Fruit fly (Drosophila melanogaster) whole organism, wandering third instar larva: ENCODE results near the gene CG6695.
A peak's percentile ranks its signal among the peaks of the same experiment; 100 is the strongest.

Experiments used
- Abd-B ChIP-seq: fragments of >200 bp; optimal IDR thresholded peaks from 2 replicates; lab custom pipeline; 2017; ENCODE audit warnings: missing biosample characterization, missing genetic modification characterization
- CG32264 ChIP-seq: fragments of 200-800 bp; sonication (Bioruptor generic); optimal IDR thresholded peaks from 2 replicates; lab custom pipeline; 2016; ENCODE audit warnings: missing biosample characterization, missing genetic modification characterization
- CG9705 ChIP-seq: fragments of 200-800 bp; sonication (Bioruptor generic); optimal IDR thresholded peaks from 2 replicates; lab custom pipeline; 2018; ENCODE audit warnings: missing biosample characterization, mild to moderate bottlenecking, missing genetic modification characterization
- CrebA ChIP-seq: fragments of 200-800 bp; sonication (Bioruptor generic); optimal IDR thresholded peaks from 2 replicates; lab custom pipeline; 2016; ENCODE audit warnings: missing biosample characterization, mild to moderate bottlenecking, missing genetic modification characterization, borderline replicate concordance
- Dfd ChIP-seq: fragments of >200 bp; optimal IDR thresholded peaks from 2 replicates; lab custom pipeline; 2017; ENCODE audit warnings: missing biosample characterization, missing genetic modification characterization
- Dif ChIP-seq: fragments of 200-275, 200-300 bp; sonication (Bioruptor generic); optimal IDR thresholded peaks from 2 replicates; lab custom pipeline; 2018; ENCODE audit warnings: missing biosample characterization, missing genetic modification characterization; ENCODE audit not compliant: partially characterized antibody
- GATAd ChIP-seq: sonication (Bioruptor generic); optimal IDR thresholded peaks from 2 replicates; lab custom pipeline; 2016; ENCODE audit warnings: missing biosample characterization, missing genetic modification characterization
- HLH106 ChIP-seq: fragments of 200-800 bp; optimal IDR thresholded peaks from 3 replicates; lab custom pipeline; 2019; ENCODE audit warnings: missing biosample characterization, mild to moderate bottlenecking, missing genetic modification characterization, moderate library complexity
- Hnf4 ChIP-seq: fragments of 200-800 bp; sonication (Bioruptor generic); optimal IDR thresholded peaks from 2 replicates; lab custom pipeline; 2016; ENCODE audit warnings: missing biosample characterization, mild to moderate bottlenecking, missing genetic modification characterization
- Hr78 ChIP-seq: fragments of >200 bp; optimal IDR thresholded peaks from 2 replicates; lab custom pipeline; 2017; ENCODE audit warnings: missing biosample characterization, missing genetic modification characterization
- Hr83 ChIP-seq: fragments of 200-300 bp; sonication (Bioruptor generic); optimal IDR thresholded peaks from 2 replicates; lab custom pipeline; 2016; ENCODE audit warnings: missing biosample characterization, mild to moderate bottlenecking, missing genetic modification characterization, moderate library complexity; ENCODE audit not compliant: poor library complexity, severe bottlenecking
- Jra ChIP-seq: sonication (Bioruptor generic); optimal IDR thresholded peaks from 2 replicates; lab custom pipeline; 2016; ENCODE audit warnings: missing biosample characterization, missing genetic modification characterization
- Mio ChIP-seq: sonication (Bioruptor generic); optimal IDR thresholded peaks from 2 replicates; lab custom pipeline; 2016; ENCODE audit warnings: missing biosample characterization, missing genetic modification characterization
- Myc ChIP-seq: fragments of >200 bp; optimal IDR thresholded peaks from 2 replicates; lab custom pipeline; 2017
- N ChIP-seq: fragments of >200 bp; optimal IDR thresholded peaks from 2 replicates; lab custom pipeline; 2018; ENCODE audit warnings: missing biosample characterization, missing external identifiers, missing genetic modification characterization
- OdsH ChIP-seq: fragments of 200-800 bp; sonication (Bioruptor generic); optimal IDR thresholded peaks from 2 replicates; lab custom pipeline; 2016; ENCODE audit warnings: missing biosample characterization, mild to moderate bottlenecking, missing genetic modification characterization
- Rel ChIP-seq, 2 experiments: fragments of 200-800 bp; sonication (Bioruptor generic) in 1 of 2; optimal IDR thresholded peaks; 2 replicates in 1 of 2; 3 replicates in 1 of 2; lab custom pipeline; 2016 to 2019; ENCODE audit warnings: mild to moderate bottlenecking in 2 of 2, missing biosample characterization in 2 of 2, missing genetic modification characterization in 2 of 2, moderate library complexity in 1 of 2
- Sp1 ChIP-seq: fragments of 200-800 bp; sonication (Bioruptor generic); optimal IDR thresholded peaks from 3 replicates; lab custom pipeline; 2019; ENCODE audit warnings: missing biosample characterization, mild to moderate bottlenecking, missing genetic modification characterization, moderate library complexity
- Vsx2 ChIP-seq: fragments of 200-300, 225-300 bp; sonication (Bioruptor generic); optimal IDR thresholded peaks from 2 replicates; lab custom pipeline; 2018; ENCODE audit warnings: missing biosample characterization, missing genetic modification characterization; ENCODE audit not compliant: partially characterized antibody
- br ChIP-seq: fragments of 200-800 bp; sonication (Bioruptor generic); optimal IDR thresholded peaks from 2 replicates; lab custom pipeline; 2016; ENCODE audit warnings: missing biosample characterization, missing genetic modification characterization
- brk ChIP-seq: fragments of 200-800 bp; sonication (Bioruptor generic); optimal IDR thresholded peaks from 2 replicates; lab custom pipeline; 2016; ENCODE audit warnings: missing biosample characterization, mild to moderate bottlenecking, missing genetic modification characterization
- dl ChIP-seq, 2 experiments: fragments of 175-275, 200-275 bp in 1 of 2; fragments of 200-275 bp in 1 of 2; sonication (Bioruptor generic); optimal IDR thresholded peaks; lab custom pipeline; 2018; ENCODE audit warnings: mild to moderate bottlenecking in 2 of 2, missing biosample characterization in 2 of 2, missing genetic modification characterization in 2 of 2, moderate library complexity in 2 of 2; ENCODE audit not compliant: partially characterized antibody in 2 of 2, insufficient read depth in 1 of 2
- dmrt93B ChIP-seq: fragments of 200-800 bp; sonication (Bioruptor generic); optimal IDR thresholded peaks from 2 replicates; lab custom pipeline; 2018; ENCODE audit warnings: missing biosample characterization, mild to moderate bottlenecking, missing genetic modification characterization
- dsf ChIP-seq: sonication (Bioruptor generic); optimal IDR thresholded peaks from 2 replicates; lab custom pipeline; 2016; ENCODE audit warnings: missing biosample characterization, missing genetic modification characterization, borderline replicate concordance
- ey ChIP-seq: fragments of 200-800 bp; sonication (Bioruptor generic); optimal IDR thresholded peaks from 2 replicates; lab custom pipeline; 2016; ENCODE audit warnings: missing biosample characterization, missing genetic modification characterization
- foxo ChIP-seq, 2 experiments: fragments of 200-800 bp; sonication (Bioruptor generic); optimal IDR thresholded peaks; 2 replicates in 1 of 2; 3 replicates in 1 of 2; lab custom pipeline; 2016 to 2017; ENCODE audit warnings: missing biosample characterization in 2 of 2, missing genetic modification characterization in 2 of 2
- fru ChIP-seq: fragments of 200-800 bp; sonication (Bioruptor generic); optimal IDR thresholded peaks from 3 replicates; lab custom pipeline; 2016; ENCODE audit warnings: missing biosample characterization, mild to moderate bottlenecking, missing genetic modification characterization
- h ChIP-seq: fragments of 200-800 bp; sonication (Bioruptor generic); optimal IDR thresholded peaks from 3 replicates; lab custom pipeline; 2016; ENCODE audit warnings: missing biosample characterization, mild to moderate bottlenecking, missing genetic modification characterization
- jim ChIP-seq: fragments of 175-275, 200-325 bp; sonication (Bioruptor generic); optimal IDR thresholded peaks from 2 replicates; lab custom pipeline; 2016; ENCODE audit warnings: missing biosample characterization, mild to moderate bottlenecking, missing genetic modification characterization
- lola ChIP-seq: fragments of >200 bp; optimal IDR thresholded peaks from 2 replicates; lab custom pipeline; 2017; ENCODE audit warnings: missing biosample characterization, missing genetic modification characterization
- pan ChIP-seq: fragments of >200 bp; optimal IDR thresholded peaks from 2 replicates; lab custom pipeline; 2017
- psq ChIP-seq: fragments of 200-800 bp; sonication (Bioruptor generic); optimal IDR thresholded peaks from 3 replicates; lab custom pipeline; 2017; ENCODE audit warnings: missing biosample characterization, mild to moderate bottlenecking, missing genetic modification characterization, moderate library complexity
- rgr ChIP-seq: fragments of 200-800 bp; sonication (Bioruptor generic); optimal IDR thresholded peaks from 3 replicates; lab custom pipeline; 2016; ENCODE audit warnings: missing biosample characterization, mild to moderate bottlenecking, missing genetic modification characterization
- sage ChIP-seq: fragments of 200-800 bp; sonication (Bioruptor generic); optimal IDR thresholded peaks from 2 replicates; lab custom pipeline; 2016; ENCODE audit warnings: missing biosample characterization, mild to moderate bottlenecking, missing genetic modification characterization
- sv ChIP-seq: fragments of 200-800 bp; sonication (Bioruptor generic); optimal IDR thresholded peaks from 3 replicates; lab custom pipeline; 2016; ENCODE audit warnings: missing biosample characterization, missing genetic modification characterization
- tai ChIP-seq: sonication (Bioruptor generic); optimal IDR thresholded peaks from 2 replicates; lab custom pipeline; 2016; ENCODE audit warnings: missing biosample characterization, missing genetic modification characterization
- usp ChIP-seq: fragments of >200 bp; optimal IDR thresholded peaks from 2 replicates; lab custom pipeline; 2017; ENCODE audit warnings: missing biosample characterization, missing genetic modification characterization

The CG6695 gene

dm6 chr3R:24634312-24634711, 20.6 kb upstream of the CG6695 start:
- TF ChIP-seq usp (GFP tag; lab: Kevin White, UChicago) (no peak), Abd-B (GFP tag; lab: Kevin White, UChicago) (no peak), h (GFP tag; lab: Kevin White, UChicago) (no peak), brk (GFP tag; lab: Kevin White, UChicago) (no peak), lola (GFP tag; lab: Kevin White, UChicago) (no peak), jim (GFP tag; lab: Kevin White, UChicago) (no peak), HLH106 (tag; lab: Kevin White, UChicago) (no peak), OdsH (no peak), dsf (GFP tag; lab: Kevin White, UChicago) (no peak), CG9705 (no peak), CG32264 (GFP tag; lab: Kevin White, UChicago) (no peak), dmrt93B (GFP tag; lab: Kevin White, UChicago) (no peak), rgr (GFP tag; lab: Kevin White, UChicago) (no peak), Dfd (GFP tag; lab: Kevin White, UChicago) (no peak), Hr83 (no peak)
- TF ChIP-seq, all 38 proteins: peak for 0

DNA sequence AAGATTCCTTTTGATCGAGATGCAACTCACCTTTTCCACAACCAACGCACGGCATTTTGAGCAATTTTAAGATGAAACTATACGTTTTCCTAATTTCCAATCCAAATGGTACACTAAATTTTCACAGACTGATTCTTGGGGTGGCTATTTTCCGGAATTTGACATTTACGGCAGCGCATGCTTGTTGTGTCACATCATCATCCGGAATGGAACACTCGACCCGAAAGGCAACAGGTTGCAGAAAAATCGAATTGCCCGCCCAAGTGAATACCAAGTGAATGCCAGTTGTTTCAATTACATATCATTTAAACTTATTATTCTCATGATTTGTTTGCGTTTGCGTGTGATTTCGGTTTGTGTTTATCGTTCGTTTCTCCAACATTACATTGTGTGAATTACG, 20.0 kb upstream of the CG6695 start, which contains the start of gene MtnF:
Gene MtnF, minus strand, starts transcription at position 209 of the 400 bp plus-strand sequence.
- TF ChIP-seq CG32264 (GFP tag; lab: Kevin White, UChicago), result no peak
- no peak for TF ChIP-seq sv (GFP tag; lab: Kevin White, UChicago)
- TF ChIP-seq GATAd (GFP tag; lab: Kevin White, UChicago), result no peak
- no peak for TF ChIP-seq Abd-B (GFP tag; lab: Kevin White, UChicago)

- TF ChIP-seq Dif (GFP tag; lab: Kevin White, UChicago) (peak; percentile 25), Hnf4 (GFP tag; lab: Kevin White, UChicago) (no peak)
Observed at dm6 chr3R:24649923-24650322, 5.0 kb upstream of the CG6695 start, which contains the start of the genes puf and ash2. Gene puf (minus strand): TSS chr3R:24650043. Gene ash2 (plus strand): TSS chr3R:24650125.

- TF ChIP-seq Vsx2 (GFP tag; lab: Kevin White, UChicago) (no peak), Abd-B (GFP tag; lab: Kevin White, UChicago) (no peak), jim (GFP tag; lab: Kevin White, UChicago) (no peak), foxo (GFP tag; optimal IDR thresholded peaks at IDR 0.05; lab: Kevin White, UChicago) (no peak), CG9705 (no peak), lola (GFP tag; lab: Kevin White, UChicago) (no peak), HLH106 (tag; lab: Kevin White, UChicago) (peak; percentile 32), dmrt93B (GFP tag; lab: Kevin White, UChicago) (no peak), CG32264 (GFP tag; lab: Kevin White, UChicago) (no peak), fru (GFP tag; lab: Kevin White, UChicago) (no peak), sage (GFP tag; lab: Kevin White, UChicago) (no peak), tai (GFP tag; lab: Kevin White, UChicago) (no peak), dl (GFP tag; optimal IDR thresholded peaks at IDR 0.05; lab: Kevin White, UChicago; ENCODE audit: insufficient read depth in 1 of 2, partially characterized antibody in 2 of 2) (no peak), Myc (lab: Kevin White, UChicago) (no peak), Mio (GFP tag; lab: Kevin White, UChicago) (no peak), Hnf4 (GFP tag; lab: Kevin White, UChicago) (no peak), Dif (GFP tag; lab: Kevin White, UChicago) (peak; percentile 56), rgr (GFP tag; lab: Kevin White, UChicago) (peak; percentile 38), OdsH (peak; percentile 43), psq (peak; percentile 94), GATAd (GFP tag; lab: Kevin White, UChicago) (no peak), CrebA (GFP tag; lab: Kevin White, UChicago) (no peak), ey (GFP tag; lab: Kevin White, UChicago) (peak; percentile 15), Jra (no peak), dsf (GFP tag; lab: Kevin White, UChicago) (no peak), br (no peak), Dfd (GFP tag; lab: Kevin White, UChicago) (no peak), Hr78 (GFP tag; lab: Kevin White, UChicago) (no peak), Hr83 (no peak), sv (GFP tag; lab: Kevin White, UChicago) (no peak), Sp1 (GFP tag; lab: Kevin White, UChicago) (peak; percentile 31), N (GFP tag; lab: Kevin White, UChicago) (no peak), Rel (GFP tag; optimal IDR thresholded peaks at IDR 0.05; lab: Kevin White, UChicago) (no peak), Rel (tag; optimal IDR thresholded peaks at IDR 0.05; lab: Kevin White, UChicago) (no peak), h (GFP tag; lab: Kevin White, UChicago) (no peak), usp (GFP tag; lab: Kevin White, UChicago) (no peak), pan (lab: Kevin White, UChicago) (no peak)
Observed at dm6 chr3R:24651044-24651459, 3.9 kb upstream of the CG6695 start.
